Worm (Caenorhabditis elegans): ENCODE results near the gene Y116A8C.40.
"Not testable (repeated sequence)": the region's sequence is repeated elsewhere in the genome, so short reads cannot be mapped to it uniquely, and the experiment has no call there.

Y116A8C.40 gene

DNA sequence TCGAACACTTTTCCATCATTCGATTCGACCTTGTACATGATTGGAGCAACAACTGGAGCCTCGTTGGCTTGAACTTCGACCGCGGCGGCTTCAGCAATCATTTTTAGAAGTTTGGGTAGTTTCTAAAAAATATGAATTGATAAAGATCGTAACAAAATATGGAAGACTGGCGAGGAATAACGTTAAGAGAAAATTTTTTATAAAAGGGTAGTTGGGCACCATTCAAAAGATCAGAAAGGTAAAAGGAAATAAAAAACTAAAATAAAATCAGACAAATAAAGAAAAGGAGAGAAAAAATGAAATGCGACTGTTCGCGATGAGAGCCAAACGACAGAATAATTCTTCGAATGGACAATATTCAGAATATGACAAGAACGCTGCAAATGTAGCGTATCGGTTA lies 15.0 kb upstream of the Y116A8C.40 start, which contains the start of gene skr-8:
TSS of gene skr-8 (minus strand) at position 101 of the 400 bp plus-strand sequence.
- not testable (repeated sequence) for TF ChIP-seq sma-3 (GFP tag; optimal IDR thresholded peaks at IDR 0.05); alr-1 (tag; optimal IDR thresholded peaks at IDR 0.05); ceh-16 (tag; optimal IDR thresholded peaks at IDR 0.05)

DNA sequence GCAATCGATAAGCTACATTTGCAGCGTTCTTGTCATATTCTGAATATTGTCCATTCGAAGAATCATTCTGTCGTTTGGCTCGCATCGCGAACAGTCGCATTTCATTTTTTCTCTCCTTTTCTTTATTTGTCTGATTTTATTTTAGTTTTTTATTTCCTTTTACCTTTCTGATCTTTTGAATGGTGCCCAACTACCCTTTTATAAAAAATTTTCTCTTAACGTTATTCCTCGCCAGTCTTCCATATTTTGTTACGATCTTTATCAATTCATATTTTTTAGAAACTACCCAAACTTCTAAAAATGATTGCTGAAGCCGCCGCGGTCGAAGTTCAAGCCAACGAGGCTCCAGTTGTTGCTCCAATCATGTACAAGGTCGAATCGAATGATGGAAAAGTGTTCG lies 12.5 kb upstream of the Y116A8C.40 start, which contains the start of gene skr-9:
TSS of gene skr-9 (plus strand) at position 301 of the 400 bp plus-strand sequence.
- not testable (repeated sequence) for TF ChIP-seq nhr-6, nhr-237, aly-2 (tag; optimal IDR thresholded peaks at IDR 0.05)

DNA sequence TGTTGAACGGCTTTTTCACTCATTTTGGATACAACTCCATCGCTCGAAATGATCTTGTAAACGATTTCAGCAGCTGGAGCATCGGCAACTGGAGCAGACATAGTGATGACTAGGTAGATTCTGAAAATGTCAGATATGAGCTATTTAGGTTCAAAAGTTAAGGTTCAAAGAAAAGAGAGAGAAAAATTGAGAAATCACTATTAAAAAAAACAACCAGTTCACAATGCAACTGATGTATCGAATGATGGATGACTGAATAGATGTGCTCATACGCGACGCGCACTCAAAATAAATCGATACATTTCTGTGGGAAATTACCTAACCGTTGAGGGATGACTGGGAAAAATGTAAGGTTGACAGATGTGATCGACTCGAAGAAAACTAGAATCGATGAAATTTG lies 11.7 kb upstream of the Y116A8C.40 start, which contains the start of gene skr-13:
TSS of gene skr-13 (minus strand) at position 101 of the 400 bp plus-strand sequence.
- TF ChIP-seq nhr-77 (tag; optimal IDR thresholded peaks at IDR 0.05) (no peak), unc-55 (GFP tag; optimal IDR thresholded peaks at IDR 0.05) (no peak), ama-1 (optimal IDR thresholded peaks at IDR 0.05) (no peak), nhr-10 (tag; optimal IDR thresholded peaks at IDR 0.05) (no peak), mbf-1 (tag; optimal IDR thresholded peaks at IDR 0.05) (no peak), peb-1 (tag; optimal IDR thresholded peaks at IDR 0.05) (no peak), lsy-2 (tag; optimal IDR thresholded peaks at IDR 0.05) (no peak), skn-1 (tag; optimal IDR thresholded peaks at IDR 0.05) (no peak), C34F6.9 (tag; optimal IDR thresholded peaks at IDR 0.05) (no peak), egl-27 (tag; optimal IDR thresholded peaks at IDR 0.05) (no peak), dmd-4 (tag; optimal IDR thresholded peaks at IDR 0.05) (no peak), blmp-1 (tag; optimal IDR thresholded peaks at IDR 0.05; ENCODE audit: insufficient read depth) (no peak), nhr-12 (tag; optimal IDR thresholded peaks at IDR 0.05) (no peak), nhr-129 (tag; optimal IDR thresholded peaks at IDR 0.05) (no peak), elt-1 (tag; optimal IDR thresholded peaks at IDR 0.05) (no peak), nhr-237 (tag; optimal IDR thresholded peaks at IDR 0.05) (no peak), lin-13 (GFP tag; optimal IDR thresholded peaks at IDR 0.05) (no peak), lin-11 (tag; optimal IDR thresholded peaks at IDR 0.05) (no peak), unc-39 (tag; optimal IDR thresholded peaks at IDR 0.05) (no peak)

DNA sequence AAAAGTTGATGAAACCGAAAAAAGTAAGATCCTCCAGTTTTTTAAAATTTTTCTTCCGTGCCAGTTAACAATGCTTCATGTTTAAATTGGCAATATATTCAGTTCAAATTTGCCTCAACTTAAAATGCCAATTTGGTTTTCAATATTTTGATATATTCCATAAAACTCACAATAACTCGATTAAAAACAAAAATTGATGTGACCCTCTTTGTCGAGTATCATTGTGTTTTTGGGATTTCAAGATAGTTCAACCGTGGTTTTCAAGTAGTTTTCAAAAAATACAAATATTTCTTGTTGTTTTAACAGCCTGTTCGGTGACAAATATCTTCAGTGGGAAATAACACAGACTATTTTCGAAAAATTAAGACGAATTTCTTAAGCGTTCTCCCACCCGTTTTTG lies 2.2 kb upstream of the Y116A8C.40 start:
- TF ChIP-seq nhr-25 (tag; optimal IDR thresholded peaks at IDR 0.05), result no peak
- no peak for TF ChIP-seq zag-1 (tag; optimal IDR thresholded peaks at IDR 0.05)
- TF ChIP-seq unc-55 (GFP tag; optimal IDR thresholded peaks at IDR 0.05), result no peak
- TF ChIP-seq dmd-4 (tag; optimal IDR thresholded peaks at IDR 0.05), result no peak
- no peak for TF ChIP-seq fos-1 (tag; optimal IDR thresholded peaks at IDR 0.05)
- no peak for TF ChIP-seq lsy-2 (tag; optimal IDR thresholded peaks at IDR 0.05)
- TF ChIP-seq ceh-16 (tag; optimal IDR thresholded peaks at IDR 0.05), result no peak
- TF ChIP-seq R02D3.7 (tag; optimal IDR thresholded peaks at IDR 0.05), result no peak
- TF ChIP-seq C34F6.9 (tag; optimal IDR thresholded peaks at IDR 0.05), result no peak
- no peak for TF ChIP-seq snpc-4 (tag; optimal IDR thresholded peaks at IDR 0.05)
- TF ChIP-seq gmeb-1 (tag; optimal IDR thresholded peaks at IDR 0.05), result no peak

DNA sequence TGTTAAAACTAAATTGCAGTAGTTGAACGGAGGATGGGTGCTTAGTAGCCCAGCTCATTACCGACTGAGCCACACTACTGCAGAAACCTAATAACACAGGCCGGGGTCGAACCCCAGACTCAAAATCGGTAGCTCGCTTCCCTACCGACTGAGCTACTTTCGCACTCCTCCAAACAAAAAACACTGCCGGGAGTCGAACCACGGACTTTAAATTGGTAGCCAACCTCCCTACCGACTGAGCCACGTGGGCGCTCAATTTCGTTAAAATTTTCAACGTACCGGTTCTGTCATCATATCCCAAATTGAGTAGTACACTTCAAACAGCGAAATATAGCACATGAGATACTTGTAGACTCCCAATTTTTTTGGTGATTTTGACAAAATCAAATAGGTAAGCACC lies 353 bp downstream of the Y116A8C.40 start:
- TF ChIP-seq R02D3.7 (tag; optimal IDR thresholded peaks at IDR 0.05), result no peak
- TF ChIP-seq peb-1 (tag; optimal IDR thresholded peaks at IDR 0.05), result no peak
- no peak for TF ChIP-seq nhr-237 (tag; optimal IDR thresholded peaks at IDR 0.05)
- no peak for TF ChIP-seq gmeb-1 (tag; optimal IDR thresholded peaks at IDR 0.05)
- no peak for TF ChIP-seq F13H6.1 (tag; optimal IDR thresholded peaks at IDR 0.05)
- TF ChIP-seq nhr-10 (tag; optimal IDR thresholded peaks at IDR 0.05), result no peak
- TF ChIP-seq ZK546.5 (tag; optimal IDR thresholded peaks at IDR 0.05), result no peak
- TF ChIP-seq zag-1 (tag; optimal IDR thresholded peaks at IDR 0.05), result no peak
- TF ChIP-seq mdl-1 (tag; optimal IDR thresholded peaks at IDR 0.05), result no peak
- TF ChIP-seq mab-5 (tag; optimal IDR thresholded peaks at IDR 0.05), result no peak
- TF ChIP-seq nhr-11 (tag; optimal IDR thresholded peaks at IDR 0.05), result no peak
- TF ChIP-seq ztf-4 (tag; optimal IDR thresholded peaks at IDR 0.05), result no peak
- no peak for TF ChIP-seq ztf-11 (tag; optimal IDR thresholded peaks at IDR 0.05)

All from whole organism, L2 larva.